Fruit fly (Drosophila melanogaster) whole organism, wandering third instar larva: ENCODE data around the gene CG6126.

Source experiments
- Abd-B ChIP-seq: fragments of >200 bp; optimal IDR thresholded peaks from 2 replicates; lab custom pipeline; 2017; ENCODE audit warnings: missing biosample characterization, missing genetic modification characterization
- CG32264 ChIP-seq: fragments of 200-800 bp; sonication (Bioruptor generic); optimal IDR thresholded peaks from 2 replicates; lab custom pipeline; 2016; ENCODE audit warnings: missing biosample characterization, missing genetic modification characterization
- CG9705 ChIP-seq: fragments of 200-800 bp; sonication (Bioruptor generic); optimal IDR thresholded peaks from 2 replicates; lab custom pipeline; 2018; ENCODE audit warnings: missing biosample characterization, mild to moderate bottlenecking, missing genetic modification characterization
- CrebA ChIP-seq: fragments of 200-800 bp; sonication (Bioruptor generic); optimal IDR thresholded peaks from 2 replicates; lab custom pipeline; 2016; ENCODE audit warnings: missing biosample characterization, mild to moderate bottlenecking, missing genetic modification characterization, borderline replicate concordance
- Dfd ChIP-seq: fragments of >200 bp; optimal IDR thresholded peaks from 2 replicates; lab custom pipeline; 2017; ENCODE audit warnings: missing biosample characterization, missing genetic modification characterization
- Dif ChIP-seq: fragments of 200-275, 200-300 bp; sonication (Bioruptor generic); optimal IDR thresholded peaks from 2 replicates; lab custom pipeline; 2018; ENCODE audit warnings: missing biosample characterization, missing genetic modification characterization; ENCODE audit not compliant: partially characterized antibody
- GATAd ChIP-seq: sonication (Bioruptor generic); optimal IDR thresholded peaks from 2 replicates; lab custom pipeline; 2016; ENCODE audit warnings: missing biosample characterization, missing genetic modification characterization
- HLH106 ChIP-seq: fragments of 200-800 bp; optimal IDR thresholded peaks from 3 replicates; lab custom pipeline; 2019; ENCODE audit warnings: missing biosample characterization, mild to moderate bottlenecking, missing genetic modification characterization, moderate library complexity
- Hnf4 ChIP-seq: fragments of 200-800 bp; sonication (Bioruptor generic); optimal IDR thresholded peaks from 2 replicates; lab custom pipeline; 2016; ENCODE audit warnings: missing biosample characterization, mild to moderate bottlenecking, missing genetic modification characterization
- Hr78 ChIP-seq: fragments of >200 bp; optimal IDR thresholded peaks from 2 replicates; lab custom pipeline; 2017; ENCODE audit warnings: missing biosample characterization, missing genetic modification characterization
- Hr83 ChIP-seq: fragments of 200-300 bp; sonication (Bioruptor generic); optimal IDR thresholded peaks from 2 replicates; lab custom pipeline; 2016; ENCODE audit warnings: missing biosample characterization, mild to moderate bottlenecking, missing genetic modification characterization, moderate library complexity; ENCODE audit not compliant: poor library complexity, severe bottlenecking
- Jra ChIP-seq: sonication (Bioruptor generic); optimal IDR thresholded peaks from 2 replicates; lab custom pipeline; 2016; ENCODE audit warnings: missing biosample characterization, missing genetic modification characterization
- Mio ChIP-seq: sonication (Bioruptor generic); optimal IDR thresholded peaks from 2 replicates; lab custom pipeline; 2016; ENCODE audit warnings: missing biosample characterization, missing genetic modification characterization
- Myc ChIP-seq: fragments of >200 bp; optimal IDR thresholded peaks from 2 replicates; lab custom pipeline; 2017
- N ChIP-seq: fragments of >200 bp; optimal IDR thresholded peaks from 2 replicates; lab custom pipeline; 2018; ENCODE audit warnings: missing biosample characterization, missing external identifiers, missing genetic modification characterization
- OdsH ChIP-seq: fragments of 200-800 bp; sonication (Bioruptor generic); optimal IDR thresholded peaks from 2 replicates; lab custom pipeline; 2016; ENCODE audit warnings: missing biosample characterization, mild to moderate bottlenecking, missing genetic modification characterization
- Rel ChIP-seq, 2 experiments: fragments of 200-800 bp; sonication (Bioruptor generic) in 1 of 2; optimal IDR thresholded peaks; 2 replicates in 1 of 2; 3 replicates in 1 of 2; lab custom pipeline; 2016 to 2019; ENCODE audit warnings: mild to moderate bottlenecking in 2 of 2, missing biosample characterization in 2 of 2, missing genetic modification characterization in 2 of 2, moderate library complexity in 1 of 2
- Sp1 ChIP-seq: fragments of 200-800 bp; sonication (Bioruptor generic); optimal IDR thresholded peaks from 3 replicates; lab custom pipeline; 2019; ENCODE audit warnings: missing biosample characterization, mild to moderate bottlenecking, missing genetic modification characterization, moderate library complexity
- Vsx2 ChIP-seq: fragments of 200-300, 225-300 bp; sonication (Bioruptor generic); optimal IDR thresholded peaks from 2 replicates; lab custom pipeline; 2018; ENCODE audit warnings: missing biosample characterization, missing genetic modification characterization; ENCODE audit not compliant: partially characterized antibody
- br ChIP-seq: fragments of 200-800 bp; sonication (Bioruptor generic); optimal IDR thresholded peaks from 2 replicates; lab custom pipeline; 2016; ENCODE audit warnings: missing biosample characterization, missing genetic modification characterization
- brk ChIP-seq: fragments of 200-800 bp; sonication (Bioruptor generic); optimal IDR thresholded peaks from 2 replicates; lab custom pipeline; 2016; ENCODE audit warnings: missing biosample characterization, mild to moderate bottlenecking, missing genetic modification characterization
- dl ChIP-seq, 2 experiments: fragments of 175-275, 200-275 bp in 1 of 2; fragments of 200-275 bp in 1 of 2; sonication (Bioruptor generic); optimal IDR thresholded peaks; lab custom pipeline; 2018; ENCODE audit warnings: mild to moderate bottlenecking in 2 of 2, missing biosample characterization in 2 of 2, missing genetic modification characterization in 2 of 2, moderate library complexity in 2 of 2; ENCODE audit not compliant: partially characterized antibody in 2 of 2, insufficient read depth in 1 of 2
- dmrt93B ChIP-seq: fragments of 200-800 bp; sonication (Bioruptor generic); optimal IDR thresholded peaks from 2 replicates; lab custom pipeline; 2018; ENCODE audit warnings: missing biosample characterization, mild to moderate bottlenecking, missing genetic modification characterization
- dsf ChIP-seq: sonication (Bioruptor generic); optimal IDR thresholded peaks from 2 replicates; lab custom pipeline; 2016; ENCODE audit warnings: missing biosample characterization, missing genetic modification characterization, borderline replicate concordance
- ey ChIP-seq: fragments of 200-800 bp; sonication (Bioruptor generic); optimal IDR thresholded peaks from 2 replicates; lab custom pipeline; 2016; ENCODE audit warnings: missing biosample characterization, missing genetic modification characterization
- foxo ChIP-seq, 2 experiments: fragments of 200-800 bp; sonication (Bioruptor generic); optimal IDR thresholded peaks; 2 replicates in 1 of 2; 3 replicates in 1 of 2; lab custom pipeline; 2016 to 2017; ENCODE audit warnings: missing biosample characterization in 2 of 2, missing genetic modification characterization in 2 of 2
- fru ChIP-seq: fragments of 200-800 bp; sonication (Bioruptor generic); optimal IDR thresholded peaks from 3 replicates; lab custom pipeline; 2016; ENCODE audit warnings: missing biosample characterization, mild to moderate bottlenecking, missing genetic modification characterization
- h ChIP-seq: fragments of 200-800 bp; sonication (Bioruptor generic); optimal IDR thresholded peaks from 3 replicates; lab custom pipeline; 2016; ENCODE audit warnings: missing biosample characterization, mild to moderate bottlenecking, missing genetic modification characterization
- jim ChIP-seq: fragments of 175-275, 200-325 bp; sonication (Bioruptor generic); optimal IDR thresholded peaks from 2 replicates; lab custom pipeline; 2016; ENCODE audit warnings: missing biosample characterization, mild to moderate bottlenecking, missing genetic modification characterization
- lola ChIP-seq: fragments of >200 bp; optimal IDR thresholded peaks from 2 replicates; lab custom pipeline; 2017; ENCODE audit warnings: missing biosample characterization, missing genetic modification characterization
- pan ChIP-seq: fragments of >200 bp; optimal IDR thresholded peaks from 2 replicates; lab custom pipeline; 2017
- psq ChIP-seq: fragments of 200-800 bp; sonication (Bioruptor generic); optimal IDR thresholded peaks from 3 replicates; lab custom pipeline; 2017; ENCODE audit warnings: missing biosample characterization, mild to moderate bottlenecking, missing genetic modification characterization, moderate library complexity
- rgr ChIP-seq: fragments of 200-800 bp; sonication (Bioruptor generic); optimal IDR thresholded peaks from 3 replicates; lab custom pipeline; 2016; ENCODE audit warnings: missing biosample characterization, mild to moderate bottlenecking, missing genetic modification characterization
- sage ChIP-seq: fragments of 200-800 bp; sonication (Bioruptor generic); optimal IDR thresholded peaks from 2 replicates; lab custom pipeline; 2016; ENCODE audit warnings: missing biosample characterization, mild to moderate bottlenecking, missing genetic modification characterization
- sv ChIP-seq: fragments of 200-800 bp; sonication (Bioruptor generic); optimal IDR thresholded peaks from 3 replicates; lab custom pipeline; 2016; ENCODE audit warnings: missing biosample characterization, missing genetic modification characterization
- tai ChIP-seq: sonication (Bioruptor generic); optimal IDR thresholded peaks from 2 replicates; lab custom pipeline; 2016; ENCODE audit warnings: missing biosample characterization, missing genetic modification characterization
- usp ChIP-seq: fragments of >200 bp; optimal IDR thresholded peaks from 2 replicates; lab custom pipeline; 2017; ENCODE audit warnings: missing biosample characterization, missing genetic modification characterization
- woc ChIP-seq: sonication (Bioruptor generic); optimal IDR thresholded peaks from 2 replicates; lab custom pipeline; 2016; ENCODE audit warnings: missing biosample characterization, mild to moderate bottlenecking, missing genetic modification characterization

CG6126 gene

dm6 chr3R:16209714-16210553, 7.1 kb upstream of the CG6126 start:
- TF ChIP-seq N (GFP tag; lab: Kevin White, UChicago) (no peak), Jra (GFP tag; lab: Kevin White, UChicago) (no peak), fru (GFP tag; lab: Kevin White, UChicago) (peak; percentile 42), foxo (GFP tag; optimal IDR thresholded peaks at IDR 0.05; lab: Kevin White, UChicago) (peak in 1 of 2 experiments; percentile 77), ey (GFP tag; lab: Kevin White, UChicago) (peak; percentile 19), CrebA (GFP tag; lab: Kevin White, UChicago) (peak; percentile 7), tai (GFP tag; lab: Kevin White, UChicago) (peak; percentile 27), rgr (GFP tag; lab: Kevin White, UChicago) (peak; percentile 71), dl (GFP tag; optimal IDR thresholded peaks at IDR 0.05; lab: Kevin White, UChicago; ENCODE audit: insufficient read depth in 1 of 2, partially characterized antibody in 2 of 2) (peak in 1 of 2 experiments; percentile 1), h (GFP tag; lab: Kevin White, UChicago) (peak; percentile 25), HLH106 (tag; lab: Kevin White, UChicago) (peak; percentile 80), sage (GFP tag; lab: Kevin White, UChicago) (no peak), Hr83 (GFP tag; lab: Kevin White, UChicago) (no peak), Sp1 (GFP tag; lab: Kevin White, UChicago) (peak; percentile 91), jim (GFP tag; lab: Kevin White, UChicago) (no peak), Dfd (GFP tag; lab: Kevin White, UChicago) (no peak), Vsx2 (GFP tag; lab: Kevin White, UChicago) (no peak), CG32264 (GFP tag; lab: Kevin White, UChicago) (no peak), brk (GFP tag; lab: Kevin White, UChicago) (no peak), br (GFP tag; lab: Kevin White, UChicago) (peak; percentile 22), OdsH (GFP tag; lab: Kevin White, UChicago) (peak; percentile 74), Abd-B (GFP tag; lab: Kevin White, UChicago) (no peak), psq (GFP tag; lab: Kevin White, UChicago) (peak; percentile 90), dmrt93B (peak; percentile 65), Myc (lab: Kevin White, UChicago) (no peak), CG9705 (GFP tag; lab: Kevin White, UChicago) (peak; percentile 51)

dm6 chr3R:16208924-16209713, 6.2 kb upstream of the CG6126 start:
- TF ChIP-seq tai (GFP tag; lab: Kevin White, UChicago), result no peak
- no peak for TF ChIP-seq lola (GFP tag; lab: Kevin White, UChicago)
- TF ChIP-seq ey (GFP tag; lab: Kevin White, UChicago), result peak; percentile 14
- TF ChIP-seq brk (GFP tag; lab: Kevin White, UChicago), result no peak
- no peak for TF ChIP-seq Mio (GFP tag; lab: Kevin White, UChicago)
- peak; percentile 39 for TF ChIP-seq fru (GFP tag; lab: Kevin White, UChicago)
- TF ChIP-seq Hnf4 (GFP tag; lab: Kevin White, UChicago), result peak; percentile 48
- TF ChIP-seq sage (GFP tag; lab: Kevin White, UChicago), result no peak
- no peak for TF ChIP-seq Dfd (GFP tag; lab: Kevin White, UChicago)
- TF ChIP-seq psq (GFP tag; lab: Kevin White, UChicago), result peak; percentile 5
- TF ChIP-seq GATAd (GFP tag; lab: Kevin White, UChicago), result no peak
- no peak for TF ChIP-seq Abd-B (GFP tag; lab: Kevin White, UChicago)
- TF ChIP-seq Jra (GFP tag; lab: Kevin White, UChicago), result no peak
- TF ChIP-seq Rel (GFP tag; optimal IDR thresholded peaks at IDR 0.05; lab: Kevin White, UChicago), result no peak
- no peak for TF ChIP-seq Rel (tag; optimal IDR thresholded peaks at IDR 0.05; lab: Kevin White, UChicago)
- TF ChIP-seq dsf (GFP tag; lab: Kevin White, UChicago), result no peak
- peak; percentile 61 for TF ChIP-seq woc
- TF ChIP-seq Dif (GFP tag; lab: Kevin White, UChicago), result no peak
- TF ChIP-seq CrebA (GFP tag; lab: Kevin White, UChicago), result no peak
- TF ChIP-seq Myc (lab: Kevin White, UChicago), result no peak
- TF ChIP-seq usp (GFP tag; lab: Kevin White, UChicago), result no peak
- TF ChIP-seq Hr83 (GFP tag; lab: Kevin White, UChicago), result no peak
- TF ChIP-seq dl (GFP tag; optimal IDR thresholded peaks at IDR 0.05; lab: Kevin White, UChicago; ENCODE audit: insufficient read depth in 1 of 2, partially characterized antibody in 2 of 2), result no peak
- TF ChIP-seq br (GFP tag; lab: Kevin White, UChicago), result peak; percentile 19
- peak; percentile 33 for TF ChIP-seq jim (GFP tag; lab: Kevin White, UChicago)
- no peak for TF ChIP-seq Hr78
- TF ChIP-seq CG9705 (GFP tag; lab: Kevin White, UChicago), result no peak
- peak; percentile 60 for TF ChIP-seq OdsH (GFP tag; lab: Kevin White, UChicago)
- peak; percentile 47 for TF ChIP-seq dmrt93B
- peak; percentile 64 for TF ChIP-seq Sp1 (GFP tag; lab: Kevin White, UChicago)
- TF ChIP-seq h (GFP tag; lab: Kevin White, UChicago), result peak; percentile 14
- TF ChIP-seq pan, result no peak
- no peak for TF ChIP-seq sv (GFP tag; lab: Kevin White, UChicago)
- TF ChIP-seq rgr (GFP tag; lab: Kevin White, UChicago), result peak; percentile 37
- TF ChIP-seq N (GFP tag; lab: Kevin White, UChicago), result no peak
- TF ChIP-seq foxo (GFP tag; optimal IDR thresholded peaks at IDR 0.05; lab: Kevin White, UChicago), result peak in 1 of 2 experiments; percentile 58
- TF ChIP-seq Vsx2 (GFP tag; lab: Kevin White, UChicago), result no peak
- no peak for TF ChIP-seq CG32264 (GFP tag; lab: Kevin White, UChicago)
- peak; percentile 54 for TF ChIP-seq HLH106 (tag; lab: Kevin White, UChicago)
